Fruit fly (Drosophila melanogaster): ENCODE measurements around the gene Tom70.
A peak's percentile ranks its signal among the peaks of the same experiment; 100 is the strongest.

Gene Tom70

DNA sequence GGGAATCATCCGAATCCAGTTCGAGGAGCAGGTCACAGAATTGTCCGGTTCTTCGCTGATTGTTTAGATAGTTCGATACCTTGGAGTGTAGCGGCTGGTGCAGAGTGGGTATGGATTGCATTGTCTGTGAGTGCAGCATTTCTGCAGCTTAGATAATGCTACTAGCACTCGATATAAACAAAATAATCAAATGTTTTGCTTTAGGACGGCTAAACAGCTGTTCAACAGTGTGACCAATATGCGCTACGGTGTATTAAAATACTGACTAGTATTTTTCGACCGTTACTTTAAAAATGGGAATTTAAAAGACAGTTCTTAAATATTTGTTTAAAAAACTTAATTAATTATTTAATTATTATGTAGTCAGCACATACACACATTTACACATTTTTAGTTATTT, 10.4 kb upstream of the Tom70 start, which contains the start of gene Plzf:
Gene Plzf (minus strand): TSS at position 196 of the 400 bp plus-strand sequence.
- no peak for TF ChIP-seq noc (tag; optimal IDR thresholded peaks at IDR 0.05)

DNA sequence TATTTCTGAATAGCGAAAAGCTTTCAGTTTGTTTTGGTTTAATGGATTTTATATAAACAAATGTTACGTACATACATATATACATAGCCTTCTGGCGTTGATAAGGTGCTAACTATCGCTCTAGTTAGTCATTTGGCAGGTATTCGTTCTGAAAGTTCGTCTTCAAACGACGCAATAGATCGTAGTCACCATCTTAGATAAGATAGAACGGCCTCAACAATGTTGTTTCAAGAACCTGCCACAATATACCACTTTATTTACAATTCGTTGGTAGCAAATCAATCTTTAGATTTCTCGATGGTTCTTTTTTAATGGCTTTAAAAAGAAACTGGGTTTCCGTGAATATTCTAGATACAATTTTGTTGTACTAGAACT, 8.5 kb upstream of the Tom70 start:
- TF ChIP-seq noc (tag; optimal IDR thresholded peaks at IDR 0.05): peak; percentile 50

DNA sequence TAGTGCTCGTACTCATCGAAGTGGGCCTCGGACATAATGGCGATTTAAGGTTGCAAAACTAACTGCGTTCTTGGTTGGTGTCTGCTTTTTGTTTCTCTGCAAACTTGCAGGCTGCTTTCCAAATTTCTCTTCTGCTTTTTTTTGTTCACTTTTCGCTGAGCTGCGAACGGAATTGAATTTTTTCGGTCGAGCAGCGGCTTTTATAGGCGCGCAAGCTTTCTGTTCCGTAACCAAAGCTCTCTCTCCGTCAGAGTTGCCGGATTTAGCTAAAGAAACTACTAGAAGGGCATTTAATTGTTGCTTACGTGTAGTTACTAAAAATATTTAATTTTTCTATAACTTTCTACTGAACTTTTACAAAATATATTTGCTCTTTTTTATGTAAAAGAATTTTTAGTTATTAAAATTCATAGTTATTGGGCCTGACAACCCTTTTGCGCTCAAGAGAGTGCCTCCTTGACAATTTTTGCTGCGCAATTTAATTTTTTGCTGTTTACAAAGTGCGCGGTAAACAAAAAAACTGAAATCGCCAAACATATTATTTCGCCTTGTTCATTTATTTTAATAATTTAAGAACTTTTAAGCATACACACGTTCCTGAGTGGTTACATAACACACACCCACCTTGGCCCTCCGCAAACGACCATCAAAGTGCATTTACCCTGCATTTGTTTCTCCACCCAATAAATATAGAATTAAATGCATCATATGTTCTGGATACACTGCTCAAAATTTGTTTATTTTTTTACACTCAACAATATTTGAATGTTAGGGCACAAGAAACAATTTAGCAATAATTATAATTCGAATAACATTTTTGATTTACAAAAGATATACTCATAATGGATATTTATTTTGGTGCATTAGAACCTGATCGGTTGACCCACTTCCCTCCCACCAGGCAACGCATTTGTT, 7.9 kb upstream of the Tom70 start, which contains the start of gene CG6770:
Gene CG6770 (minus strand): TSS at position 178 of the 915 bp plus-strand sequence.
- TF ChIP-seq noc (tag; optimal IDR thresholded peaks at IDR 0.05): peak; percentile 87

DNA sequence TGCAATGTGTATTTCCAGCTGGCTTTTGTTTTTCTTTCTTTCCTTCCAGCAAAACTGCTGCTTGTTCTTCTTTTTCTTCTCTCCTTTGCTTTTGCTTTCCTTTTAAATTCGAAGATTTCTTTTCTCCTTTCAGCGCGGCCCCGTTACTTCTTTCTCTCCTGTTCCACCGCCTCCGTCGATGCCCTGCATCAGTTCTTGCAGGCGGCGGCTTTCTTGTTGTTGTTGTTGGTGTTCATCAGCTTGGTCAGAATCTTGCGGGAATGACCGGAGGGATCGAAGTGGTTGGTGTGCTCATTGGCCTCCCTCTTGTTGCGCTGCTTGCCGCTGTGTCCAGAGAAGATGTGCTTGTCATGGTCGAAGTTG, 7.2 kb upstream of the Tom70 start:
- TF ChIP-seq noc (tag; optimal IDR thresholded peaks at IDR 0.05): no peak

DNA sequence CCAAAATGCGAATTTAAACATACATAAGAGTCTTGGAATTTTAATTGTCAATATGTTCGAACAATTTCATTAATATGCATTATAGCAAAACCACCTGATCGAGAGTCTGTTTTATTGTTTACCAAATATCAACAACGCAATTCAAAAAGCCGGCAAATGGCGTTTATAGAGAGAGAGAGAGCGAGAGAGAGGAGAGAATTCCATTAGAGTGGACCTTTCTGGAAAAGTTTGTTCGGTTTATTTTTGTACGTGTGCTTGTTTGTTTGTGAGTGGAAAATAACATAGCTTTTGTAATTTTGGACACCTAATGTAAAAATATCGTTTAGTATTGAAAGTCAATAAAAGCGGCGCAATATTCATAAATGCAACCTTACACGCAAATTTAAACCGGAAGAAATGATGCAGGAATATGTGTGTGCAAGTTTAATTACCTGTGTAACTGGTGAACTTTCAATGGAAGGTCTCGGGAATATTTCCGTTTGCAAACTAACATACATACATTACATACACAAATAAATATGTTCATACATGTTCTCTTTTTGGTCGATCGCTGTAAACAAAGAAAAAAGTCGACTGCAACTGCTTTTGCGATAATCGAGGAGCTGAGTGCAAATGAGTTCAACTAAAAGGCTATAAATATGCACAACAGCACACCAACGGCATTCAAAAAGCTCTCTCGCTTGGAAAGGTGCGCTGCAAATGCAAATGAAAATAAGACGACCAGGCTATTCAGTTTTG, 6.5 kb upstream of the Tom70 start, which contains the start of gene CG6785:
Gene CG6785 (minus strand): TSS at position 588 of the 738 bp plus-strand sequence.
- TF ChIP-seq noc (tag; optimal IDR thresholded peaks at IDR 0.05): peak; percentile 84

DNA sequence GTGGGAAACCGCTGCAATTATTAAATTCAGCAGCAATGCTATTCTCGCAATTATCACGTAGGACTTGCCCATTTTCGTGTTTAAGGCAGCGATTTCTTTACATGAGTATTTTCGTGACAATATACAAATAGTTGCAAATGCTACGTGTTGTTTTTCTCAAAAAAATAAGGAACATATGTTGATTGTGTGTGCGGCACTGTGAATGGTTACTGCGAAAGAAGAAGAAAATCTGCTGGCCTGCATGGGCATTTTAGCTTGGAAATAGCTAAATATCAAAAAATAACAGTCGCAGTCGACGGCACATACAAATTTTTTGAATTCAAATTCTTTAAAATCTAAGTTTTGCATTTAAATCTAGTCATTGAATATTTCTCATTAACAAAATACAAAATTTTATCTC, 2.2 kb upstream of the Tom70 start, which contains the start of gene CG6766:
Gene CG6766 (minus strand): TSS at position 180 of the 400 bp plus-strand sequence.
- no peak for TF ChIP-seq noc (tag; optimal IDR thresholded peaks at IDR 0.05)

DNA sequence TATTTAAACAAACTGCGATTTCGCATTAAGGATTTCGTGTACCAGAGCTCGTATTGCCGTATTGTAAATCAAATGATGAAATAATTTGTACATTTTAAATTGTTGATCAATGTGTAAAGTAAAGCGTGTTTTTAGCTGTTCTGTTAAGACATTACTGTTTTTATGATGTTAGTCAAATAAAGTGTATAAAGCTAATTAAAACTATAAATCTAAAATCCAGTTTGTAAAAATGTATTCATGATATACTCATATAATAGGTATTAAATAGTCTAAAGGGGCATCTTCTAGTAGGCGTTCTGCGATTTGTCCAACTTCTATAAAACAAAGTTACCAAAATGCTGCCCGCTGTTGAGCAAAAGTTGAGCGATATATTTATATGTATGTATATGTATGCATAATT, 4.4 kb downstream of the Tom70 start, which contains the start of gene CG18788:
Gene CG18788 (plus strand): TSS at position 301 of the 400 bp plus-strand sequence.
- TF ChIP-seq noc (tag; optimal IDR thresholded peaks at IDR 0.05): no peak

DNA sequence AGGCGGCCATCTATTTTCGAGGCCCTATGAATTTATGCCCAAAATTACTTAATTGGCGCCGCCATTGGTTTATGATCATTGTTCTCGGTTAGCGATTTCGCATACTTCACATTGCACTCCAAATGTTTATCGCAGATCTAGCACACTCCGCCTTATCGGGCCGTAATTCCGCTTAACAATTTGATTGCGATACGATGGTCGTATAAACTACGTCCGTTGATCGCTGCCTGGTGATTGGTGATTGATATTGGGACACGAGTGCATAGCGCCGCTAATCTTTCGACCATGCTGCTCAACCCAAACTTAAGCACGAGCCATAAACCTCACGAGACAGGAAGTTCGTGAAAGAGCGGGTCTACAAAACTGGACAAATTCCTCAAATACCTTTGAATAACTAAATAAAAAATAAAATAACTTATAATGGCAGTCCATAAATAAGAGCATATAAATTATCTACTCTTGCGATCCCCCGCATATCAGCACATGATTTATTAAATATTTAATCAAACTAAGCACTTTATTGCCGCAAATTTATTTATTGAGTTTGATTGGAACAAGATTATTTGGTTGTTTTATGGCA, 7.7 kb downstream of the Tom70 start:
- peak; percentile 79 for TF ChIP-seq noc (tag; optimal IDR thresholded peaks at IDR 0.05)

DNA sequence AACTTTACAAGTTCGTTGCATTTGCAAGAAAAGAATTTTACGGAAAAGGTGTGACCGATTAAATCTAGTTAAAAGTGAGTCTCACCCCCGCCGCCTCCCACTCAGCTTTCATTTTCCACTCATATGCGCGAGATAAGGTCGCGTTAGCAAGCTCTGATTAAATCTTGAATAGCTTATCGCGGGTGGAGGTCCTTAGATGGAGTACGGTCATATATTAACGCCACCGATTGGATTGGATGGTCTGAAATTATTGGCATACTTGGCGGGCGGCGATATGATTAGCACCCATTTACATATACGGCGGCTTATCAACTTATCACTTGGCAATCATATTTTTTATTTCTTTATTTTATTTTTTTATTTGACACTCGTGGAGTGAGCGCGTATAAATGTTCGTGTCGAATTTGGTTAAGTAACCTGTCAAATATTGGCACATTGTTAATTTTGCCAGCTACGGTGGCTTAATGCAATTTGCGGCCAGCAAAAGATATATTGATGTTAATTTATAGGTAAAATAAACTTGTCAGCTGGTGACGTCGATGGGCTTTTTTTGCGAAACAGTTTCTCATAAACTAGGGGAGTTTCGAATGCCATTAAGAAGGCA, 8.6 kb downstream of the Tom70 start:
- TF ChIP-seq noc (tag; optimal IDR thresholded peaks at IDR 0.05): peak; percentile 89

DNA sequence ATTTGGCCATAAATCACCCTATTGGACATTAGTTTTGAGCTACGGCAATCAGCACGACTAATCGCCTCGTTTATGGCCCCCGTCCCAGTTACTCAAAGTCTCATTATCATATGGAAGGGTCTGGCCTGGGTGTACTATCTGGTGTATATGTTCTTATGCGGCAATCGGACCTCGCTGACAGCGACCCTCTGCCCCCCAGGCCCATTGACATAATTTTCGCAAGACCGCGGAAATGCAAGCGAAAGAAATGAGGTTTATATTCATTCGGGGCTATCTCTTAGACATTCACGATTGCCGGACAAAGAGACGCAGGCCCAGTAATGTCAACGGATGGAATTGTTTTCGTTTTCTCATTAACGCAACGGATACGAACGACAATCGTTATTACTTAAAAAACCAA, 9.5 kb downstream of the Tom70 start:
- TF ChIP-seq noc (tag; optimal IDR thresholded peaks at IDR 0.05): no peak

DNA sequence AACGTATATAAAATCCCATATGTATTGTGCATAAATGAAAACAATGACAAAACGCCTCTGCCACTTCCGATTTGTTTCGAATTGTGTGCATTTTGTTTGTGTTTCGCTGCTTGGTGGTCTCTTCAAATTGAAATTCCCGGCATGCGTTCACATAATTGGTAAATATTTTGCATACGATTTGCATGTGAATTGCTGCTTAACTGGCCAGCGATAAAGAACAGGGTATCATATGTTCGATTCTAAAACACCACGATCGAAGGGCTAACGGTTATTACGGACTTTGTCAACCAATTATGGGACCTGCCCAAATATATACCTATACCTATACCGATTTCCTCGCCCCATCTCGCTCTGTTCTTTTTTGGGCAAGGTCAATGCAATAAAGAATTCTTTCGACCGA, 10.2 kb downstream of the Tom70 start:
- no peak for TF ChIP-seq noc (tag; optimal IDR thresholded peaks at IDR 0.05)

DNA sequence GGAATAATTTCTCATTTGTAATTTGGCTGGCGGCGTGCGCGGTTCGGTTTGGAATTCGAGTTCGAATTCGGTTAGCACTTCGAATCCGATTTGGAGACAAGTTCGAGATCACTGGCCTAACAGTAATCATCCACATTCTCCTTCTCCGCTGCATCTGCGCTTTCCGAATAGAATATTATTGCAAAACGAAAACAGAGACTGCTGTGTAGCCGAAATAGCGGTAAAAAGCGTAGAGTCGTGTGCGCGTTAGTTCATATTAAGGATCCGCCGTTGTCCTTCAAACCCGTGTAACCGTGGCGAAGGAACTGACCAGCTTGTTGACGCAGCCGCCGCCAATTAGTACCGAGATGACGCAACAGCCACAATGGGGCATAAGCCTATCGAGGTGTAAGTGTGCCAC, 10.9 kb downstream of the Tom70 start, which contains the start of gene dmGlut:
Gene dmGlut (plus strand): TSS at position 4 of the 400 bp plus-strand sequence.
- TF ChIP-seq noc (tag; optimal IDR thresholded peaks at IDR 0.05): no peak

DNA sequence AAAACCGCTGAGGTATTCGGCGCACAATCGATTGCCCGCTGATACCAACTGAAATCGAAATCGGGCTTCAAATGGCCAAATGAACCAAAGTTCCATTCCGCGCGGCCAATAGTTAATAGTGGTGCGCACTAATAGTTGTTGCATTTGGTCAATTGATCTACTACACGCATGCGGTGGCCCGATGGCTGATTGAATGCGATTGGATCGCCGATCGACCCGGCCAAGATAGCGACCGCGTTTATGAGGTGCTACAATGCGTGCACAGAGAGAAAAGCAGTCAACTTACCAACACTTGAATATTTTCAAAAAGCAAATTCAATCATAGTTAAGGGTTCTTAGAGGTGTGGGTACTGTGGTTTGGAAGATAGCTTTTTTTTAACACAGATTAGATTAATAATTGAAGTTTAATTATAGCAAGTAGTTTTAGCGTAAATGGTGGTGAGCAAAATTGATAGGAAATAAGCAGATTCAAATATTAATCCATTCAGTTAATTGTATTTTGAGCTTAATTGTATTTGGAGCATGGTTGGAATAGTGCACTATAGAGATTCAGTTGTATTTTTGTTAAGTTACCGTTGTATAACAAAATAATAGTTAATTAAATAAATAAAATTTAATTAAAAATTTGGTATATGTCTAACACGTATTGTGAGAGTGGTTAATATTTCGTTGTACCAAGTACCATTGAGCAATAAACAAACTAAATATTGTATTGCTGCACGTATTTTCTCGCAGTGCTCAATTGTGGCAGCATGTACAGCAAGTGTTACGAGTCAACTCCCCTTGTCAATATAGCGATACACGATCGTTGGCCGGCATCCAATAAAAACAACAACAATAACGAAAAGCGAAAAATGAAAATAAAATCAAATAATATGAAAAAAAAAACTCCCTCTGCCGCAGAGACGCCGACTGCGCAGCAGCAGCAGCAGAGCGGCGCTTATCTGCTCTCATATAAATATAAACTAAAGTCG, 11.6 kb downstream of the Tom70 start:
- TF ChIP-seq noc (tag; optimal IDR thresholded peaks at IDR 0.05): peak; percentile 51

DNA sequence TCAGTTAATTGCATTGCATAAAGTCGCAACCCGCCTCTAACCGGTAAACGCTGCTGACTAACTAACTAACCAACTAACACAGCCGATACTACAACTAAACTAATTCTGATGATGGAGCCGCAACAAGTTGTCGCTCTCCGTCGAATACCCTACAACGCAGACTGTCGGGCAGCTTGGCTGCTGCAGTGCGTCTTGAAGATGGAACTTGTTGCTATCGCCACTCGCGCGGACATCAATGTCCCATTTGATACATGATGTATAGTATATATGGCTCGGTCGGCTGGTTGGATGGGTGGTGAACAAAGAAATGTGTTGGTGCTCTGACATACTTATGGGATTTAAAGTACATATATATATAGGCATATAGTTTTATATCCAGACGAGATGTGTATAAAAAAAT, 12.8 kb downstream of the Tom70 start:
- no peak for TF ChIP-seq noc (tag; optimal IDR thresholded peaks at IDR 0.05)

Data from whole organism, larva.